Fruit fly (Drosophila melanogaster) whole organism, prepupa: ENCODE data around the gene Pex2.

Source experiments
- CG10631 ChIP-seq: fragments of 200-800 bp; sonication (Bioruptor generic); optimal IDR thresholded peaks from 2 replicates; lab custom pipeline; 2016; ENCODE audit warnings: missing biosample characterization, missing genetic modification characterization
- CG11902 ChIP-seq: fragments of 200-800 bp; sonication (Bioruptor generic); optimal IDR thresholded peaks from 3 replicates; lab custom pipeline; 2016; ENCODE audit warnings: missing biosample characterization, missing genetic modification characterization
- CG32006 ChIP-seq: fragments of 200-800 bp; sonication (Bioruptor generic); optimal IDR thresholded peaks from 3 replicates; lab custom pipeline; 2017; ENCODE audit warnings: missing biosample characterization, mild to moderate bottlenecking, missing genetic modification characterization
- CG8119 ChIP-seq: fragments of 200-800 bp; sonication (Bioruptor generic); IDR thresholded peaks from 3 replicates; pipeline ENCODE4 v1.3.6; 2022; ENCODE audit warnings: missing biosample characterization, missing genetic modification characterization
- CG8632 ChIP-seq: fragments of 200-800 bp; sonication (Bioruptor generic); optimal IDR thresholded peaks from 3 replicates; lab custom pipeline; 2016; ENCODE audit warnings: missing biosample characterization, missing genetic modification characterization
- CG9139 ChIP-seq: fragments of 200-800 bp; sonication (Bioruptor generic); optimal IDR thresholded peaks from 3 replicates; lab custom pipeline; 2017; ENCODE audit warnings: missing biosample characterization, mild to moderate bottlenecking, missing genetic modification characterization
- Sox102F ChIP-seq: fragments of 200-800 bp; sonication (Bioruptor generic); optimal IDR thresholded peaks from 2 replicates; lab custom pipeline; 2016; ENCODE audit warnings: missing biosample characterization, mild to moderate bottlenecking, missing genetic modification characterization
- eg ChIP-seq: fragments of 200-800 bp; sonication (Bioruptor generic); IDR thresholded peaks from 3 replicates; pipeline ENCODE4 v1.3.6; 2022; ENCODE audit warnings: missing biosample characterization, missing genetic modification characterization
- fkh ChIP-seq: fragments of 200-800 bp; sonication (Bioruptor generic); optimal IDR thresholded peaks from 3 replicates; lab custom pipeline; 2017; ENCODE audit warnings: missing biosample characterization, mild to moderate bottlenecking, missing genetic modification characterization, moderate library complexity
- spab ChIP-seq: fragments of 200-800 bp; sonication (Bioruptor generic); optimal IDR thresholded peaks from 2 replicates; lab custom pipeline; 2017; ENCODE audit warnings: missing biosample characterization, mild to moderate bottlenecking, missing genetic modification characterization, missing genetic modification reagents

- TF ChIP-seq spab, result no peak
- peak; percentile 93 for TF ChIP-seq eg (GFP tag; lab: Robert Waterston, UW)
- no peak for TF ChIP-seq Sox102F (GFP tag; lab: Kevin White, UChicago)
- no peak for TF ChIP-seq fkh (GFP tag; lab: Kevin White, UChicago)
- TF ChIP-seq CG9139 (GFP tag; lab: Kevin White, UChicago), result no peak
- peak; percentile 88 for TF ChIP-seq CG32006 (GFP tag; lab: Kevin White, UChicago)
- peak; percentile 92 for TF ChIP-seq CG8119 (GFP tag; lab: Robert Waterston, UW)
- no peak for TF ChIP-seq CG8632 (GFP tag; lab: Kevin White, UChicago)
- TF ChIP-seq CG10631 (GFP tag; lab: Kevin White, UChicago), result peak; percentile 52
- TF ChIP-seq CG11902 (GFP tag; lab: Kevin White, UChicago), result no peak
Observed at dm6 chr3L:8318916-8319506, 19.8 kb upstream of the Pex2 start, which contains the start of gene CG43059.
